Worm (Caenorhabditis elegans): Measurements from ENCODE around the gene F35E12.10.

F35E12.10 gene

DNA sequence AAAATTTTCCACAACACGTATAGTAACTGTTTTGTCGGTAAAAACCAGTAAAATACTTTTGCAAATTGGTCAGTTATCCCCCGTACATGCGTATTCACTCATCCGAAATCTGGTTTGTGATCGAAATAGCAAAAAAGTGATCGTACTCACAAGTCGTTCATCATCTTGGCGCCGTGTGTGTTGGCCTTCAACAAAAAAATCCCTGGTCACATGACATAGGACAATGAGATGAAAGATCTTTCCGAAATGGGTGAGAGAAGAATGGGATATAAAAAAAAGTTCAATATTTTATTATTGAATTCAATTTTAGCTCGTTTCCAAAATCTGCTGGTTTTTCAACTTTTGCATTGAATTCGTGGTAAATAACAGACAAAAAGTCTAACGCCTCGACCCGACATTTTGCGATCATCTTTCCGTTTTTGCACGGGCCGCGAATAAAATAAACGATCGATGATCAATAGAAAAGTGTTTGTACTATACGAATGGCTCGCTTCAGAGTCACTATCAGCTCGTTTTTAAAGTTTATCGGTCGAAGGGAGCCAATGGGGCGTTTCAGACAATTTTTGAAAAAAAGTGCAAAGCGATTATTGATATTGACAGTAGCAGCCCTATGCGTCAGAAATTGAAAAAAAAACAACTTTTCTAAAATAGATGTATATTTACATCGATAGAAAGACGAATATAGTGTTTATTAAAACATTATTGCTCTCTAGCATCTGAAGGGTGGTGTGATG is 39.6 kb upstream of the F35E12.10 start:
- TF ChIP-seq pax-3 (tag; optimal IDR thresholded peaks at IDR 0.05) (no peak), unc-62 (GFP tag; optimal IDR thresholded peaks at IDR 0.05) (no peak), ceh-8 (GFP tag; optimal IDR thresholded peaks at IDR 0.05) (no peak), C04F5.9 (tag; optimal IDR thresholded peaks at IDR 0.05) (no peak), dpl-1 (GFP tag; optimal IDR thresholded peaks at IDR 0.05) (peak in 1 of 3 experiments; percentile 48), ama-1 (optimal IDR thresholded peaks at IDR 0.05) (peak; percentile 23), vab-15 (tag; optimal IDR thresholded peaks at IDR 0.05) (no peak), Y116A8C.19 (tag; optimal IDR thresholded peaks at IDR 0.05; ENCODE audit: borderline replicate concordance) (no peak), irx-1 (tag; optimal IDR thresholded peaks at IDR 0.05) (peak; percentile 44), rnt-1 (tag; optimal IDR thresholded peaks at IDR 0.05) (peak; percentile 54), lin-14 (GFP tag; optimal IDR thresholded peaks at IDR 0.05) (peak; percentile 75), nhr-85 (tag) (peak; percentile 95), unc-130 (tag; optimal IDR thresholded peaks at IDR 0.05) (peak; percentile 24), alr-1 (tag; optimal IDR thresholded peaks at IDR 0.05; ENCODE audit: borderline replicate concordance) (no peak), snu-23 (GFP tag; optimal IDR thresholded peaks at IDR 0.05) (peak; percentile 67), hpl-2 (GFP tag; optimal IDR thresholded peaks at IDR 0.05) (no peak), F16B12.6 (tag; optimal IDR thresholded peaks at IDR 0.05) (no peak), dsc-1 (tag; optimal IDR thresholded peaks at IDR 0.05) (no peak), nhr-90 (tag; optimal IDR thresholded peaks at IDR 0.05; ENCODE audit: poor library complexity) (peak; percentile 51), lin-13 (GFP tag; optimal IDR thresholded peaks at IDR 0.05) (no peak), unc-86 (tag; optimal IDR thresholded peaks at IDR 0.05) (no peak), zip-4 (GFP tag; optimal IDR thresholded peaks at IDR 0.05) (no peak), mef-2 (tag; optimal IDR thresholded peaks at IDR 0.05) (no peak), lin-35 (GFP tag; optimal IDR thresholded peaks at IDR 0.05) (peak in 1 of 2 experiments; percentile 34), nhr-28 (tag; optimal IDR thresholded peaks at IDR 0.05) (no peak), mep-1 (tag; optimal IDR thresholded peaks at IDR 0.05) (peak; percentile 51), ceh-88 (GFP tag; IDR thresholded peaks at IDR 0.05) (no peak), tbx-2 (tag; optimal IDR thresholded peaks at IDR 0.05) (no peak), ztf-4 (tag; optimal IDR thresholded peaks at IDR 0.05) (peak; percentile 57), C16A3.4 (tag; optimal IDR thresholded peaks at IDR 0.05) (peak; percentile 26), fkh-10 (GFP tag; optimal IDR thresholded peaks at IDR 0.05) (no peak), jun-1 (tag; optimal IDR thresholded peaks at IDR 0.05) (no peak), lsy-2 (tag; optimal IDR thresholded peaks at IDR 0.05) (peak in 1 of 2 experiments; percentile 57), swsn-7 (tag; optimal IDR thresholded peaks at IDR 0.05) (no peak), nhr-77 (tag; optimal IDR thresholded peaks at IDR 0.05) (no peak), nhr-76 (tag; optimal IDR thresholded peaks at IDR 0.05) (no peak), nhr-47 (tag; optimal IDR thresholded peaks at IDR 0.05) (peak; percentile 44), blmp-1 (tag; optimal IDR thresholded peaks at IDR 0.05) (peak; percentile 53), hlh-17 (GFP tag; optimal IDR thresholded peaks at IDR 0.05; ENCODE audit: borderline replicate concordance) (no peak), efl-1 (optimal IDR thresholded peaks at IDR 0.05) (no peak), efl-1 (GFP tag; optimal IDR thresholded peaks at IDR 0.05 in 1 of 2) (peak in 1 of 2 experiments; percentile 91), fos-1 (tag; optimal IDR thresholded peaks at IDR 0.05) (no peak), fkh-8 (tag; optimal IDR thresholded peaks at IDR 0.05) (no peak), hlh-4 (tag; optimal IDR thresholded peaks at IDR 0.05) (no peak), aly-2 (tag; optimal IDR thresholded peaks at IDR 0.05) (no peak), nhr-12 (tag; optimal IDR thresholded peaks at IDR 0.05) (no peak), grh-1 (GFP tag; IDR thresholded peaks at IDR 0.05) (peak; percentile 81), mdl-1 (tag; optimal IDR thresholded peaks at IDR 0.05) (peak in 1 of 2 experiments; percentile 3), efl-3 (GFP tag; optimal IDR thresholded peaks at IDR 0.05) (no peak), pqm-1 (tag; optimal IDR thresholded peaks at IDR 0.05) (no peak), ets-5 (GFP tag; IDR thresholded peaks at IDR 0.05) (no peak), elt-2 (tag; optimal IDR thresholded peaks at IDR 0.05) (peak; percentile 23), lin-39 (tag; optimal IDR thresholded peaks at IDR 0.05) (no peak)

All from whole organism, L1 larva.